Fruit fly (Drosophila melanogaster): Measurements from ENCODE around the gene koko.
A peak's percentile ranks its signal among the peaks of the same experiment; 100 is the strongest.

koko gene

dm6 chr3R:18447146-18447773 is 44.4 kb downstream of the koko start:
- no peak for TF ChIP-seq CG7368 (GFP tag; optimal IDR thresholded peaks at IDR 0.05)
- TF ChIP-seq CG8632 (GFP tag; optimal IDR thresholded peaks at IDR 0.05) = no peak
- TF ChIP-seq CG4318 (GFP tag; optimal IDR thresholded peaks at IDR 0.05) = no peak
- TF ChIP-seq eg (GFP tag; IDR thresholded peaks at IDR 0.05) = peak; percentile 40; the same call in 1 of the 3 replicates
- TF ChIP-seq vri (GFP tag; optimal IDR thresholded peaks at IDR 0.05) = peak; percentile 36
- TF ChIP-seq Sox15 (GFP tag; optimal IDR thresholded peaks at IDR 0.05) = no peak
- TF ChIP-seq topi (GFP tag; optimal IDR thresholded peaks at IDR 0.05) = no peak
- TF ChIP-seq Eip78C (GFP tag) = peak; percentile 62
- TF ChIP-seq CG11902 (GFP tag; optimal IDR thresholded peaks at IDR 0.05) = no peak
- TF ChIP-seq Sox14 (GFP tag; optimal IDR thresholded peaks at IDR 0.05) = no peak
- TF ChIP-seq Hr38 (GFP tag; optimal IDR thresholded peaks at IDR 0.05) = no peak
- no peak for TF ChIP-seq CG11294 (GFP tag; IDR thresholded peaks at IDR 0.05)
- TF ChIP-seq CG9139 (GFP tag; optimal IDR thresholded peaks at IDR 0.05) = no peak
- TF ChIP-seq Eip75B (GFP tag; optimal IDR thresholded peaks at IDR 0.05) = no peak
- TF ChIP-seq OdsH (GFP tag; optimal IDR thresholded peaks at IDR 0.05) = no peak

DNA sequence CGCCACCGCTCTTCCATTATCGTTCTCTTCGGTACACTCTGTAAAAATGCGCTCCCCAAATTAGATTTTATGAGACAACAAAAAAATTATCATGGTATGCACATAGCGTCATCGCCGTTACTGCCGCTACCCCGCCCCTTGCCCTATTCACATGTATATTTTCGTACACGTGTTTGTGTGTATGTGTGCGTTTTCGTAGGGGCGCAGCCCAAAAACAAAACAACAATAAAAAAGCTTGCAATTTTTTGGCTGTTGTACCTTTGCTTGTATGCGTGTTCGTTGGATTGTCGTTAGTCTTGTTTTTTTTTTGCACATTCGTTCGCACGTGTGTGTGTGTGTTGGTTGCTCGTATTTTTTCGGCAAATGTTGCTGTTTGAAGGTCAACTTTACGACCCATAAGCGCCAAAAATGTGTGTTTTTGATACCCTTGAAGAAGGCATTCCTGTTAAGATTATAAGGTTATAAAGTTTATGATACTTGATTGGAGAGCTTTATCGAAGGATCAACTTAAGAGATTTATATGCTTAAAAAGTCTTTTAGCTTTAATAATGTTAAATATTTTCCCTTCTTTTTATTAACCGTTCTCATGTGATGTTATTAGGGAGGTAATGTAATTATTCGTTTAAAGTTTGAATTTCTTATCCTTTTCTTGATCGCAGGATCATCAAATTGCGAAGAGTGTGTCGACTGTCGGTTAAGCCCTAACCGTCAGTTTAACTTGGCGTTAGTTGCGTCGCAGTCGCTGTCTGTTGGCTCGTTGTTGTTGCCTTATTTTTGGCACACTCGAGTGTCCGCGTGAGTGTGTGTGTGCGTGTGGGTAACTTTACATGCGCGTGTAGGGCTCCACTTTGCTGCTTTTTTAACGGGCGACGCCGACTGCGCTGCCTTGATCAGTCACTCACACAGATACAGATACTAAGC is 45.5 kb downstream of the koko start:
- peak; percentile 56 for TF ChIP-seq CG11902 (GFP tag; optimal IDR thresholded peaks at IDR 0.05)
- TF ChIP-seq Gug (GFP tag; IDR thresholded peaks at IDR 0.05) = peak; percentile 29; the same call in 1 of the 2 replicates
- no peak for TF ChIP-seq CG3032 (tag; optimal IDR thresholded peaks at IDR 0.05)
- peak; percentile 89 for TF ChIP-seq Sox102F (GFP tag; optimal IDR thresholded peaks at IDR 0.05)
- no peak for TF ChIP-seq spab (GFP tag; optimal IDR thresholded peaks at IDR 0.05)
- peak; percentile 55 for TF ChIP-seq CG10631 (GFP tag; optimal IDR thresholded peaks at IDR 0.05)
- TF ChIP-seq Blimp-1 (GFP tag; optimal IDR thresholded peaks at IDR 0.05) = peak; percentile 53
- peak; percentile 20; the same call in 1 of the 2 replicates for TF ChIP-seq CG11294 (GFP tag; IDR thresholded peaks at IDR 0.05)
- peak; percentile 68 for TF ChIP-seq CG6792 (GFP tag; optimal IDR thresholded peaks at IDR 0.05)
- TF ChIP-seq CG8119 (GFP tag; IDR thresholded peaks at IDR 0.05) = peak; percentile 68
- peak; percentile 30 for TF ChIP-seq dac (GFP tag; optimal IDR thresholded peaks at IDR 0.05)
- TF ChIP-seq Hr38 (GFP tag; optimal IDR thresholded peaks at IDR 0.05) = no peak
- peak; percentile 42 for TF ChIP-seq CG7368 (GFP tag; optimal IDR thresholded peaks at IDR 0.05)
- TF ChIP-seq dsx (GFP tag; optimal IDR thresholded peaks at IDR 0.05; ENCODE audit: poor library complexity, severe bottlenecking) = no peak
- no peak for TF ChIP-seq Ets96B (tag; optimal IDR thresholded peaks at IDR 0.05)
- TF ChIP-seq esn (GFP tag; optimal IDR thresholded peaks at IDR 0.05) = peak; percentile 95
- TF ChIP-seq Sox15 (GFP tag; optimal IDR thresholded peaks at IDR 0.05) = peak; percentile 74
- TF ChIP-seq Hr39 (GFP tag; optimal IDR thresholded peaks at IDR 0.05) = peak; percentile 96
- peak; percentile 85 for TF ChIP-seq Sox14 (GFP tag; optimal IDR thresholded peaks at IDR 0.05)
- TF ChIP-seq lz (GFP tag; optimal IDR thresholded peaks at IDR 0.05) = peak; percentile 95
- peak; percentile 96 for TF ChIP-seq CG31627 (GFP tag; optimal IDR thresholded peaks at IDR 0.05)
- TF ChIP-seq CG11762 (GFP tag; optimal IDR thresholded peaks at IDR 0.05; ENCODE audit: insufficient read depth) = no peak
- TF ChIP-seq fd85E (GFP tag; optimal IDR thresholded peaks at IDR 0.05) = no peak
- no peak for TF ChIP-seq CG9139 (GFP tag; optimal IDR thresholded peaks at IDR 0.05)
- TF ChIP-seq Eip93F (GFP tag; optimal IDR thresholded peaks at IDR 0.05) = peak; percentile 8
- peak in 1 of 2 experiments; percentile 69 for TF ChIP-seq salr (GFP tag; optimal IDR thresholded peaks at IDR 0.05)
- TF ChIP-seq acj6 (GFP tag; optimal IDR thresholded peaks at IDR 0.05) = peak; percentile 53
- peak; percentile 92 for TF ChIP-seq cyc (GFP tag; optimal IDR thresholded peaks at IDR 0.05)
- TF ChIP-seq svp (GFP tag) = peak; percentile 96
- TF ChIP-seq topi (GFP tag; optimal IDR thresholded peaks at IDR 0.05) = peak; percentile 93
- no peak for TF ChIP-seq fd59A (GFP tag; optimal IDR thresholded peaks at IDR 0.05)
- peak; percentile 75; the same call in 1 of the 2 replicates for TF ChIP-seq CG15336 (GFP tag; IDR thresholded peaks at IDR 0.05)
- TF ChIP-seq CG32006 (GFP tag; optimal IDR thresholded peaks at IDR 0.05) = peak; percentile 75
- TF ChIP-seq Lpt (GFP tag; optimal IDR thresholded peaks at IDR 0.05) = peak; percentile 47
- TF ChIP-seq CG6276 (GFP tag; optimal IDR thresholded peaks at IDR 0.05) = peak; percentile 64
- peak; percentile 60 for TF ChIP-seq CG3919 (GFP tag; optimal IDR thresholded peaks at IDR 0.05)
- peak; percentile 41 for TF ChIP-seq CG8632 (GFP tag; optimal IDR thresholded peaks at IDR 0.05)
- peak; percentile 76 for TF ChIP-seq pdm3 (GFP tag; optimal IDR thresholded peaks at IDR 0.05)
- TF ChIP-seq CG6808 (GFP tag; optimal IDR thresholded peaks at IDR 0.05) = no peak
- TF ChIP-seq Ets21C (GFP tag; optimal IDR thresholded peaks at IDR 0.05) = peak; percentile 93
